Worm (Caenorhabditis elegans) whole organism, L1 larva: Measurements from ENCODE around the gene F48B9.8.
A peak's percentile ranks its signal among the peaks of the same experiment; 100 is the strongest.

Experiments
- C04F5.9 ChIP-seq: sonication (generic microtip); optimal IDR thresholded peaks from 2 replicates; lab custom pipeline; 2016; ENCODE audit warnings: missing genetic modification characterization, missing compliant biosample characterization
- aha-1 ChIP-seq: fragments of 150-350 bp; optimal IDR thresholded peaks from 2 replicates; lab custom pipeline; 2014; ENCODE audit warnings: missing biosample characterization, missing genetic modification characterization
- blmp-1 ChIP-seq: fragments of 150-350 bp; optimal IDR thresholded peaks from 2 replicates; lab custom pipeline; 2014; ENCODE audit warnings: missing biosample characterization, missing genetic modification characterization
- ceh-8 ChIP-seq: fragments of 200-800 bp; sonication (Bioruptor generic); optimal IDR thresholded peaks from 2 replicates; lab custom pipeline; 2018; ENCODE audit warnings: mild to moderate bottlenecking, missing genetic modification characterization, moderate library complexity, missing compliant biosample characterization
- ces-1 ChIP-seq: fragments of 150-350 bp; optimal IDR thresholded peaks from 2 replicates; lab custom pipeline; 2014; ENCODE audit warnings: missing biosample characterization, missing genetic modification reagents, missing genetic modification characterization
- efl-1 ChIP-seq, 4 experiments: fragments of 150-350 bp; optimal IDR thresholded peaks in 3 of 4; peaks in 1 of 4; 1 replicate in 1 of 4; 2 replicates in 3 of 4; lab custom pipeline; 2014; ENCODE audit warnings: missing biosample characterization in 2 of 4, missing genetic modification characterization in 2 of 4, missing genetic modification reagents in 2 of 4
- efl-3 ChIP-seq: fragments of 200-800 bp; sonication (Bioruptor generic); optimal IDR thresholded peaks from 2 replicates; lab custom pipeline; 2018; ENCODE audit warnings: mild to moderate bottlenecking, missing genetic modification characterization, missing compliant biosample characterization
- egl-27 ChIP-seq, 2 experiments: fragments of 150-350 bp in 1 of 2; sonication (generic microtip); optimal IDR thresholded peaks; 3 replicates each; lab custom pipeline; 2017 to 2018; ENCODE audit warnings: missing biosample characterization in 2 of 2, missing genetic modification characterization in 2 of 2, missing genetic modification reagents in 2 of 2
- elt-2 ChIP-seq: sonication (generic microtip); optimal IDR thresholded peaks from 2 replicates; lab custom pipeline; 2016; ENCODE audit warnings: missing genetic modification characterization, mild to moderate bottlenecking, inconsistent platforms, missing compliant biosample characterization, missing genetic modification reagents
- elt-3 ChIP-seq, 6 experiments: fragments of 150-350 bp in 1 of 6; sonication (generic microtip); optimal IDR thresholded peaks; 2 replicates each; lab custom pipeline; 2017 to 2018; ENCODE audit warnings: missing biosample characterization in 6 of 6, missing genetic modification characterization in 6 of 6, inconsistent platforms in 1 of 6
- hpl-2 ChIP-seq: fragments of 150-350 bp; optimal IDR thresholded peaks from 2 replicates; lab custom pipeline; 2014; ENCODE audit warnings: missing biosample characterization, missing genetic modification reagents, missing genetic modification characterization
- irx-1 ChIP-seq: sonication (generic microtip); optimal IDR thresholded peaks from 2 replicates; lab custom pipeline; 2016; ENCODE audit warnings: missing genetic modification characterization, missing compliant biosample characterization
- lin-14 ChIP-seq: fragments of 200-800 bp; sonication (Bioruptor generic); optimal IDR thresholded peaks from 2 replicates; lab custom pipeline; 2018; ENCODE audit warnings: mild to moderate bottlenecking, missing genetic modification characterization, moderate library complexity, missing compliant biosample characterization
- lin-15B ChIP-seq: fragments of 150-350 bp; sonication (generic microtip); optimal IDR thresholded peaks from 3 replicates; lab custom pipeline; 2014; ENCODE audit warnings: missing biosample characterization, missing genetic modification characterization
- lin-35 ChIP-seq, 2 experiments: fragments of 150-350 bp; optimal IDR thresholded peaks; 2 replicates each; lab custom pipeline; 2014; ENCODE audit warnings: missing biosample characterization in 2 of 2, missing genetic modification characterization in 2 of 2, missing genetic modification reagents in 2 of 2
- mab-9 ChIP-seq: fragments of 200-800 bp; sonication (Bioruptor generic); IDR thresholded peaks from 2 replicates; pipeline ENCODE4 v1.3.6; 2022; ENCODE audit warnings: missing genetic modification reagents, missing genetic modification characterization, missing compliant biosample characterization
- mdl-1 ChIP-seq, 2 experiments: fragments of 150-350 bp; optimal IDR thresholded peaks; 2 replicates each; lab custom pipeline; 2014 to 2017; ENCODE audit warnings: missing biosample characterization in 2 of 2, missing genetic modification characterization in 2 of 2, inconsistent platforms in 1 of 2
- nhr-11 ChIP-seq: fragments of 150-350 bp; optimal IDR thresholded peaks from 2 replicates; lab custom pipeline; 2014; ENCODE audit warnings: missing biosample characterization, missing genetic modification characterization
- nhr-28 ChIP-seq: fragments of 150-350 bp; optimal IDR thresholded peaks from 2 replicates; lab custom pipeline; 2014; ENCODE audit warnings: missing biosample characterization, missing genetic modification characterization
- nhr-47 ChIP-seq: sonication (generic microtip); optimal IDR thresholded peaks from 2 replicates; lab custom pipeline; 2016; ENCODE audit warnings: mild to moderate bottlenecking, missing genetic modification characterization, moderate library complexity, missing compliant biosample characterization
- pax-3 ChIP-seq: fragments of 200-800 bp; sonication (Bioruptor generic); optimal IDR thresholded peaks from 2 replicates; lab custom pipeline; 2018; ENCODE audit warnings: mild to moderate bottlenecking, missing genetic modification characterization, moderate library complexity, missing compliant biosample characterization
- sox-4 ChIP-seq: sonication (generic microtip); optimal IDR thresholded peaks from 2 replicates; lab custom pipeline; 2016; ENCODE audit warnings: missing genetic modification characterization, missing compliant biosample characterization
- sup-37 ChIP-seq: fragments of 200-800 bp; sonication (Bioruptor generic); optimal IDR thresholded peaks from 2 replicates; lab custom pipeline; 2018; ENCODE audit warnings: mild to moderate bottlenecking, missing genetic modification characterization, missing compliant biosample characterization
- vab-15 ChIP-seq: sonication (generic microtip); optimal IDR thresholded peaks from 2 replicates; lab custom pipeline; 2017; ENCODE audit warnings: missing genotype, mild to moderate bottlenecking, missing genetic modification characterization, missing compliant biosample characterization
- ztf-11 ChIP-seq, 2 experiments: sonication (generic microtip); optimal IDR thresholded peaks; 2 replicates each; lab custom pipeline; 2016 to 2017; ENCODE audit warnings: missing genetic modification characterization in 2 of 2, missing biosample characterization in 1 of 2, missing compliant biosample characterization in 1 of 2

F48B9.8 gene

ce11 chrX:2215108-2215507, 38.9 kb upstream of the F48B9.8 start (continued):
- peak; percentile 54 for TF ChIP-seq elt-2
- TF ChIP-seq, all 84 proteins: peak for 24

ce11 chrX:2214454-2214853, 38.2 kb upstream of the F48B9.8 start:
- TF ChIP-seq blmp-1 (peak; percentile 91), nhr-47 (no peak), C04F5.9 (tag; lab: Kevin White, UChicago) (no peak), lin-35 (GFP tag; optimal IDR thresholded peaks at IDR 0.05; lab: Kevin White, UChicago) (no peak), ztf-11 (tag; optimal IDR thresholded peaks at IDR 0.05; lab: Kevin White, UChicago) (no peak), vab-15 (tag; lab: Kevin White, UChicago) (no peak)

- peak; percentile 23 for TF ChIP-seq elt-2
- TF ChIP-seq blmp-1, result peak; percentile 91
- TF ChIP-seq efl-1 (optimal IDR thresholded peaks at IDR 0.05; lab: Kevin White, UChicago), result no peak
- peak in 1 of 2 experiments; percentile 79 for TF ChIP-seq efl-1 (GFP tag; optimal IDR thresholded peaks at IDR 0.05 in 1 of 2; lab: Kevin White, UChicago)
- no peak for TF ChIP-seq lin-15B
These were observed 37.5 kb upstream of the F48B9.8 start for ce11 chrX:2213400-2214362.

ce11 chrX:2212712-2213111, 36.5 kb upstream of the F48B9.8 start:
- TF ChIP-seq blmp-1, result peak; percentile 94
- TF ChIP-seq irx-1 (tag; lab: Kevin White, UChicago), result no peak

ce11 chrX:2212141-2212540, 35.9 kb upstream of the F48B9.8 start:
- no peak for TF ChIP-seq mab-9 (GFP tag; lab: Robert Waterston, UW)
- no peak for TF ChIP-seq sox-4 (tag; lab: Kevin White, UChicago)

- TF ChIP-seq sup-37 (GFP tag; lab: Kevin White, UChicago) (no peak), ceh-8 (GFP tag; lab: Kevin White, UChicago) (no peak), hpl-2 (GFP tag; lab: Kevin White, UChicago) (no peak), mdl-1 (tag; optimal IDR thresholded peaks at IDR 0.05; lab: Kevin White, UChicago) (no peak), aha-1 (no peak), nhr-11 (no peak)
These were observed 34.5 kb upstream of the F48B9.8 start, which contains the start of gene peb-1 for ce11 chrX:2210751-2211150. Gene peb-1, plus strand, starts transcription at chrX:2211051.

- TF ChIP-seq nhr-28 (no peak), blmp-1 (peak; percentile 24), ces-1 (GFP tag; lab: Kevin White, UChicago) (no peak), nhr-11 (no peak)
These were observed 34.0 kb upstream of the F48B9.8 start for ce11 chrX:2210164-2210563.

ce11 chrX:2208391-2208790, 32.2 kb upstream of the F48B9.8 start:
- TF ChIP-seq efl-3 (GFP tag; lab: Kevin White, UChicago), result no peak
- peak in 1 of 6 experiments; percentile 32 for TF ChIP-seq elt-3 (tag; optimal IDR thresholded peaks at IDR 0.05; lab: Kevin White, UChicago)
- TF ChIP-seq ztf-11 (tag; optimal IDR thresholded peaks at IDR 0.05; lab: Kevin White, UChicago), result no peak
- TF ChIP-seq lin-14 (GFP tag; lab: Kevin White, UChicago), result peak; percentile 11
- TF ChIP-seq egl-27 (tag; optimal IDR thresholded peaks at IDR 0.05; lab: Kevin White, UChicago), result no peak
- no peak for TF ChIP-seq pax-3 (tag; lab: Kevin White, UChicago)
- TF ChIP-seq blmp-1, result peak; percentile 92
- no peak for TF ChIP-seq ceh-8 (GFP tag; lab: Kevin White, UChicago)
